Fruit fly (Drosophila melanogaster) whole organism, prepupa: Measurements from ENCODE around the gene CG6912.

Source experiments
- Blimp-1 ChIP-seq: fragments of 200-800 bp; sonication (Bioruptor generic); optimal IDR thresholded peaks from 3 replicates; lab custom pipeline; 2017; ENCODE audit warnings: missing biosample characterization, missing genetic modification characterization, mild to moderate bottlenecking, moderate library complexity, missing genetic modification reagents
- CG10631 ChIP-seq: fragments of 200-800 bp; sonication (Bioruptor generic); optimal IDR thresholded peaks from 2 replicates; lab custom pipeline; 2016; ENCODE audit warnings: missing biosample characterization, missing genetic modification characterization
- CG10669 ChIP-seq: fragments of 200-800 bp; sonication (Bioruptor generic); optimal IDR thresholded peaks from 3 replicates; lab custom pipeline; 2018; ENCODE audit warnings: missing biosample characterization, mild to moderate bottlenecking, missing genetic modification characterization, moderate library complexity
- CG11762 ChIP-seq: fragments of 200-800 bp; sonication (Bioruptor generic); optimal IDR thresholded peaks from 3 replicates; lab custom pipeline; 2016; ENCODE audit warnings: missing biosample characterization, missing genetic modification characterization; ENCODE audit not compliant: insufficient read depth
- CG11902 ChIP-seq: fragments of 200-800 bp; sonication (Bioruptor generic); optimal IDR thresholded peaks from 3 replicates; lab custom pipeline; 2016; ENCODE audit warnings: missing biosample characterization, missing genetic modification characterization
- CG15336 ChIP-seq: fragments of 200-800 bp; sonication (Bioruptor generic); IDR thresholded peaks from 2 replicates; pipeline ENCODE4 v1.3.6; 2022; ENCODE audit warnings: missing biosample characterization, missing genetic modification characterization
- CG3032 ChIP-seq: fragments of 200-800 bp; optimal IDR thresholded peaks from 2 replicates; lab custom pipeline; 2019; ENCODE audit warnings: missing biosample characterization, mild to moderate bottlenecking, missing genetic modification characterization, moderate library complexity
- CG32006 ChIP-seq: fragments of 200-800 bp; sonication (Bioruptor generic); optimal IDR thresholded peaks from 3 replicates; lab custom pipeline; 2017; ENCODE audit warnings: missing biosample characterization, mild to moderate bottlenecking, missing genetic modification characterization
- CG34406 ChIP-seq: fragments of 200-800 bp; sonication (Bioruptor generic); optimal IDR thresholded peaks from 3 replicates; lab custom pipeline; 2016; ENCODE audit warnings: missing biosample characterization, missing genetic modification characterization
- CG3919 ChIP-seq: fragments of 200-800 bp; sonication (Bioruptor generic); optimal IDR thresholded peaks from 3 replicates; lab custom pipeline; 2016; ENCODE audit warnings: missing biosample characterization, missing genetic modification characterization
- CG4318 ChIP-seq: fragments of 200-800 bp; sonication (Bioruptor generic); optimal IDR thresholded peaks from 3 replicates; lab custom pipeline; 2017; ENCODE audit warnings: missing biosample characterization, mild to moderate bottlenecking, missing genetic modification characterization
- CG6163 ChIP-seq: fragments of 200-800 bp; sonication (Bioruptor generic); IDR thresholded peaks from 3 replicates; pipeline ENCODE4 v1.3.6; 2022; ENCODE audit warnings: missing biosample characterization, missing genetic modification characterization
- CG6276 ChIP-seq: fragments of 200-800 bp; sonication (Bioruptor generic); optimal IDR thresholded peaks from 2 replicates; lab custom pipeline; 2017; ENCODE audit warnings: missing biosample characterization, mild to moderate bottlenecking, missing genetic modification characterization
- CG6792 ChIP-seq: fragments of 200-800 bp; sonication (Bioruptor generic); optimal IDR thresholded peaks from 3 replicates; lab custom pipeline; 2016; ENCODE audit warnings: missing biosample characterization, missing genetic modification characterization
- CG6808 ChIP-seq: fragments of 200-800 bp; sonication (Bioruptor generic); optimal IDR thresholded peaks from 3 replicates; lab custom pipeline; 2017; ENCODE audit warnings: missing biosample characterization, missing genetic modification characterization, mild to moderate bottlenecking, moderate library complexity, missing genetic modification reagents
- CG6854 ChIP-seq: fragments of 200-800 bp; sonication (Bioruptor generic); optimal IDR thresholded peaks from 2 replicates; lab custom pipeline; 2017; ENCODE audit warnings: missing biosample characterization, mild to moderate bottlenecking, missing genetic modification characterization
- CG7368 ChIP-seq: fragments of 200-800 bp; sonication (Bioruptor generic); optimal IDR thresholded peaks from 3 replicates; lab custom pipeline; 2016; ENCODE audit warnings: missing biosample characterization, missing genetic modification characterization
- CG8119 ChIP-seq: fragments of 200-800 bp; sonication (Bioruptor generic); IDR thresholded peaks from 3 replicates; pipeline ENCODE4 v1.3.6; 2022; ENCODE audit warnings: missing biosample characterization, missing genetic modification characterization
- CG8632 ChIP-seq: fragments of 200-800 bp; sonication (Bioruptor generic); optimal IDR thresholded peaks from 3 replicates; lab custom pipeline; 2016; ENCODE audit warnings: missing biosample characterization, missing genetic modification characterization
- CG9139 ChIP-seq: fragments of 200-800 bp; sonication (Bioruptor generic); optimal IDR thresholded peaks from 3 replicates; lab custom pipeline; 2017; ENCODE audit warnings: missing biosample characterization, mild to moderate bottlenecking, missing genetic modification characterization
- Eip75B ChIP-seq: fragments of 200-800 bp; sonication (Bioruptor generic); optimal IDR thresholded peaks from 3 replicates; lab custom pipeline; 2016; ENCODE audit warnings: missing biosample characterization, missing genetic modification characterization
- Eip78C ChIP-seq: fragments of 200-800 bp; sonication (Bioruptor generic); peaks from one replicate; lab custom pipeline; 2016; ENCODE audit warnings: missing biosample characterization, missing genetic modification characterization
- Ets21C ChIP-seq: fragments of 200-800 bp; sonication (Bioruptor generic); optimal IDR thresholded peaks from 3 replicates; lab custom pipeline; 2016; ENCODE audit warnings: missing biosample characterization, missing genetic modification characterization
- Ets96B ChIP-seq: fragments of 200-800 bp; optimal IDR thresholded peaks from 2 replicates; lab custom pipeline; 2019; ENCODE audit warnings: missing biosample characterization, mild to moderate bottlenecking, missing genetic modification characterization, moderate library complexity
- Gug ChIP-seq: fragments of 200-800 bp; sonication (Bioruptor generic); IDR thresholded peaks from 2 replicates; pipeline ENCODE4 v1.3.6; 2022; ENCODE audit warnings: missing biosample characterization, missing genetic modification characterization
- Hr38 ChIP-seq: sonication (Bioruptor generic); optimal IDR thresholded peaks from 2 replicates; lab custom pipeline; 2016; ENCODE audit warnings: missing biosample characterization, missing genetic modification characterization
- Hr39 ChIP-seq: fragments of 200-800 bp; sonication (Bioruptor generic); optimal IDR thresholded peaks from 2 replicates; lab custom pipeline; 2016; ENCODE audit warnings: missing biosample characterization, missing genetic modification characterization
- Hr4 ChIP-seq: fragments of 200-800 bp; sonication (Bioruptor generic); optimal IDR thresholded peaks from 3 replicates; lab custom pipeline; 2016; ENCODE audit warnings: missing biosample characterization, missing genetic modification characterization
- Lpt ChIP-seq: fragments of 200-800 bp; sonication (Bioruptor generic); optimal IDR thresholded peaks from 3 replicates; lab custom pipeline; 2016; ENCODE audit warnings: missing biosample characterization, missing genetic modification characterization
- OdsH ChIP-seq: fragments of 200-800 bp; sonication (Bioruptor generic); optimal IDR thresholded peaks from 3 replicates; lab custom pipeline; 2016; ENCODE audit warnings: missing biosample characterization, missing genetic modification characterization
- Smox ChIP-seq: fragments of 200-800 bp; sonication (Bioruptor generic); optimal IDR thresholded peaks from 3 replicates; lab custom pipeline; 2016; ENCODE audit warnings: missing biosample characterization, missing genetic modification characterization
- Sox102F ChIP-seq: fragments of 200-800 bp; sonication (Bioruptor generic); optimal IDR thresholded peaks from 2 replicates; lab custom pipeline; 2016; ENCODE audit warnings: missing biosample characterization, mild to moderate bottlenecking, missing genetic modification characterization
- Sox15 ChIP-seq: fragments of 200-800 bp; sonication (Bioruptor generic); optimal IDR thresholded peaks from 3 replicates; lab custom pipeline; 2016; ENCODE audit warnings: missing biosample characterization, missing genetic modification characterization
- achi ChIP-seq: fragments of 200-800 bp; sonication (Bioruptor generic); optimal IDR thresholded peaks from 3 replicates; lab custom pipeline; 2016; ENCODE audit warnings: missing biosample characterization, missing genetic modification characterization
- acj6 ChIP-seq: fragments of 200-800 bp; sonication (Bioruptor generic); optimal IDR thresholded peaks from 3 replicates; lab custom pipeline; 2016; ENCODE audit warnings: missing biosample characterization, missing genetic modification characterization
- cyc ChIP-seq: fragments of 200-800 bp; sonication (Bioruptor generic); optimal IDR thresholded peaks from 3 replicates; lab custom pipeline; 2016; ENCODE audit warnings: missing biosample characterization, missing genetic modification characterization
- eg ChIP-seq: fragments of 200-800 bp; sonication (Bioruptor generic); IDR thresholded peaks from 3 replicates; pipeline ENCODE4 v1.3.6; 2022; ENCODE audit warnings: missing biosample characterization, missing genetic modification characterization
- fd59A ChIP-seq: fragments of 200-800 bp; sonication (Bioruptor generic); optimal IDR thresholded peaks from 2 replicates; lab custom pipeline; 2017; ENCODE audit warnings: missing biosample characterization, mild to moderate bottlenecking, missing genetic modification characterization, missing genetic modification reagents
- fkh ChIP-seq: fragments of 200-800 bp; sonication (Bioruptor generic); optimal IDR thresholded peaks from 3 replicates; lab custom pipeline; 2017; ENCODE audit warnings: missing biosample characterization, mild to moderate bottlenecking, missing genetic modification characterization, moderate library complexity
- lz ChIP-seq: fragments of 200-800 bp; sonication (Bioruptor generic); optimal IDR thresholded peaks from 3 replicates; lab custom pipeline; 2016; ENCODE audit warnings: missing biosample characterization, missing genetic modification characterization
- pdm3 ChIP-seq: fragments of 200-800 bp; sonication (Bioruptor generic); optimal IDR thresholded peaks from 3 replicates; lab custom pipeline; 2016; ENCODE audit warnings: missing biosample characterization, missing genetic modification characterization
- salr ChIP-seq, 2 experiments: fragments of 200-800 bp; sonication (Bioruptor generic); optimal IDR thresholded peaks; 3 replicates each; lab custom pipeline; 2016 to 2018; ENCODE audit warnings: missing biosample characterization in 2 of 2, missing genetic modification characterization in 2 of 2, mild to moderate bottlenecking in 1 of 2
- spab ChIP-seq: fragments of 200-800 bp; sonication (Bioruptor generic); optimal IDR thresholded peaks from 2 replicates; lab custom pipeline; 2017; ENCODE audit warnings: missing biosample characterization, mild to moderate bottlenecking, missing genetic modification characterization, missing genetic modification reagents
- ss ChIP-seq, 2 experiments: fragments of 200-800 bp; sonication (Bioruptor generic); optimal IDR thresholded peaks; 2 replicates in 1 of 2; 3 replicates in 1 of 2; lab custom pipeline; 2017 to 2018; ENCODE audit warnings: mild to moderate bottlenecking in 2 of 2, missing biosample characterization in 2 of 2, missing genetic modification characterization in 2 of 2, moderate library complexity in 1 of 2
- vri ChIP-seq: fragments of 200-800 bp; sonication (Bioruptor generic); optimal IDR thresholded peaks from 3 replicates; lab custom pipeline; 2016; ENCODE audit warnings: missing biosample characterization, mild to moderate bottlenecking, missing genetic modification characterization

The CG6912 gene

dm6 chr3R:15148562-15148961 is 11.8 kb upstream of the CG6912 start:
- no peak for TF ChIP-seq CG6792
- no peak for TF ChIP-seq Hr38 (GFP tag; lab: Kevin White, UChicago)
- TF ChIP-seq achi (GFP tag; lab: Kevin White, UChicago), result no peak
- TF ChIP-seq ss (GFP tag; optimal IDR thresholded peaks at IDR 0.05; lab: Kevin White, UChicago), result no peak
- no peak for TF ChIP-seq Gug (GFP tag; lab: Robert Waterston, UW)
- no peak for TF ChIP-seq CG4318
- TF ChIP-seq Hr4 (GFP tag; lab: Kevin White, UChicago), result no peak
- TF ChIP-seq CG6808, result no peak
- no peak for TF ChIP-seq Hr39 (GFP tag; lab: Kevin White, UChicago)
- no peak for TF ChIP-seq CG10631

DNA sequence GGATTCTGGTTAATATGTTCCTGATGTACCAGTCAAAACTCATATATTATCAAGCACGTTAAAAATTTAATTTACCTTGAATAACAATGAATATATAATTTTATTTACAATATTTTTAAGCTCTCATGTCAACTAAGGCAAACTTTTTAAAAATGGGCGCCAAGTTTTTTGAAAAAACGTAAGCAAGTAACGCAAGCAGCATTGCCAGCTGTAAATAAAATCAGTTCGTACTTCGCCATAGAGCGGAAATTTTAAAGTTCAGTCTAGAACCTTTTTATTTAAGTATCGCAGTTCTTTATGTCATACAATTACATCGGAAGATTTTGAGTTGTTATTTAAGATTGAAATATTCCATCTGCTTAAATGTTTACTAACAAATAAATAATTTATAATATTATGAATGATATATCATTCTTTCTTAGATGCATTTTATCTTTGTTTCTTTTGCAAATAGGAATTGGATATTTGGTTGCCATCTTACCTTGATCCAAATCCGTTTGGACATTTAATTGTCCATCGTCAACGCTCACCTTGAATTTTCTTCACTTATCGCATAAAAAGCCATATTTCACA is 11.2 kb upstream of the CG6912 start:
- TF ChIP-seq spab (no peak), cyc (GFP tag; lab: Kevin White, UChicago) (no peak), Hr39 (GFP tag; lab: Kevin White, UChicago) (no peak), Eip78C (GFP tag; lab: Kevin White, UChicago) (peak; percentile 37), CG32006 (GFP tag; lab: Kevin White, UChicago) (no peak)

DNA sequence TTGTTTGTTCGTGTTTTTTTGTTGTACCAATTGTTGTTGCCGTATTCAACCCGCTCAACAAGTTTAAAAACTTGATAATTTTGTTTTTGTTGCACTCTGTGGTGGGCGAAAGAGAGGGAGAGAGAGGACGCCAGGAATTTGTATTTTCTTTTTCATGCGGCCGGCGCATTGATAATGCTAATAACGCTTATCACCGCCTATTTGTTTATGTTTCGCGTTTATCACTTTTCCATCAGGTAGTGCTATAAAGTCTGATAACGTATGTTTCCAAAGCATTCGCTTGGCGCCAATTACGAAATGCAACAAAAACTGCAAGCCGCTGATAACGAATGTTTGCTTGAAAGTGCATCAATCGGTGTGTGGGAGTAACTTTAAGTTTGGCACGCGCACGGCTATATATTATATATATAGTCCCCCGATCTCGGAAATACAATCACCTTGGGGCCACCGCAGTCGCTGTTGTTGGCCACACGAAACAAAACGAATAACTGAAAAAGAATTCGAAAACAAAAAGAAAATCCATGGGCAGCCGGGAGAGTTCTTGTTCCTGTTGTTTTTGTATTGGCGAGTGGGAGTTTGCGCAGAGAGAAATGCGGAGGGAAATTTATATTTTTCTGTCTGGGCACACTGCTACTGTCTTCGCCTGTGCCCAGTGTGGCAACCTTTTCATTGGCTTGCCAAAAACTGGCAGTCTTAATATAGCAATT is 10.4 kb upstream of the CG6912 start, which contains the start of gene Glys:
Gene Glys, minus strand, starts transcription at position 494 of the 707 bp plus-strand sequence.
- TF ChIP-seq CG11762, result no peak
- peak; percentile 2 for TF ChIP-seq CG6792
- TF ChIP-seq pdm3 (GFP tag; lab: Kevin White, UChicago), result peak; percentile 22
- TF ChIP-seq fd59A, result no peak
- no peak for TF ChIP-seq CG11902
- no peak for TF ChIP-seq Hr39 (GFP tag; lab: Kevin White, UChicago)
- peak; percentile 46 to 63 for TF ChIP-seq salr (GFP tag; optimal IDR thresholded peaks at IDR 0.05; lab: Kevin White, UChicago)
- no peak for TF ChIP-seq CG10631
- peak; percentile 22 for TF ChIP-seq lz (GFP tag; lab: Kevin White, UChicago)
- TF ChIP-seq cyc (GFP tag; lab: Kevin White, UChicago), result no peak
- TF ChIP-seq acj6 (GFP tag; lab: Kevin White, UChicago), result no peak
- TF ChIP-seq Ets21C (GFP tag; lab: Kevin White, UChicago), result no peak
- peak; percentile 14 for TF ChIP-seq OdsH
- no peak for TF ChIP-seq Sox15 (GFP tag; lab: Kevin White, UChicago)
- TF ChIP-seq CG6854 (GFP tag; lab: Kevin White, UChicago), result peak; percentile 62
- TF ChIP-seq CG3919, result peak; percentile 49
- TF ChIP-seq Smox, result no peak
- peak; percentile 54 for TF ChIP-seq CG15336 (GFP tag; lab: Robert Waterston, UW)
- TF ChIP-seq Lpt (GFP tag; lab: Kevin White, UChicago), result peak; percentile 81
- peak; percentile 8 for TF ChIP-seq Blimp-1 (GFP tag; lab: Kevin White, UChicago)
- TF ChIP-seq CG6276 (GFP tag; lab: Kevin White, UChicago), result peak; percentile 80
- peak; percentile 69 for TF ChIP-seq CG32006 (GFP tag; lab: Kevin White, UChicago)
- peak; percentile 85 for TF ChIP-seq CG6163 (GFP tag; lab: Robert Waterston, UW)
- peak; percentile 51 for TF ChIP-seq CG3032
- peak; percentile 76 for TF ChIP-seq fkh (GFP tag; lab: Kevin White, UChicago)
- TF ChIP-seq CG8119 (GFP tag; lab: Robert Waterston, UW), result peak; percentile 63
- peak; percentile 86 for TF ChIP-seq eg (GFP tag; lab: Robert Waterston, UW)
- no peak for TF ChIP-seq Hr38 (GFP tag; lab: Kevin White, UChicago)
- 0 out of 2 replicates have a peak, but pooled peaks have one; percentile 37 for TF ChIP-seq Gug (GFP tag; lab: Robert Waterston, UW)
- peak; percentile 28 for TF ChIP-seq CG34406
- TF ChIP-seq CG7368 (GFP tag; lab: Kevin White, UChicago), result peak; percentile 24
- TF ChIP-seq Ets96B (tag; lab: Kevin White, UChicago), result peak; percentile 65
- peak; percentile 60 to 80 for TF ChIP-seq ss (GFP tag; optimal IDR thresholded peaks at IDR 0.05; lab: Kevin White, UChicago)
- TF ChIP-seq CG8632 (GFP tag; lab: Kevin White, UChicago), result peak; percentile 50
- peak; percentile 56 for TF ChIP-seq CG10669 (GFP tag; lab: Kevin White, UChicago)
- TF ChIP-seq Sox102F (GFP tag; lab: Kevin White, UChicago), result peak; percentile 58
- TF ChIP-seq CG9139, result peak; percentile 58
- peak; percentile 61 for TF ChIP-seq vri (GFP tag; lab: Kevin White, UChicago)
- TF ChIP-seq Hr4 (GFP tag; lab: Kevin White, UChicago), result peak; percentile 42
- peak; percentile 70 for TF ChIP-seq Eip75B (GFP tag; lab: Kevin White, UChicago)
